Fruit fly (Drosophila melanogaster): Measurements from ENCODE around the gene cic.

Gene cic

DNA sequence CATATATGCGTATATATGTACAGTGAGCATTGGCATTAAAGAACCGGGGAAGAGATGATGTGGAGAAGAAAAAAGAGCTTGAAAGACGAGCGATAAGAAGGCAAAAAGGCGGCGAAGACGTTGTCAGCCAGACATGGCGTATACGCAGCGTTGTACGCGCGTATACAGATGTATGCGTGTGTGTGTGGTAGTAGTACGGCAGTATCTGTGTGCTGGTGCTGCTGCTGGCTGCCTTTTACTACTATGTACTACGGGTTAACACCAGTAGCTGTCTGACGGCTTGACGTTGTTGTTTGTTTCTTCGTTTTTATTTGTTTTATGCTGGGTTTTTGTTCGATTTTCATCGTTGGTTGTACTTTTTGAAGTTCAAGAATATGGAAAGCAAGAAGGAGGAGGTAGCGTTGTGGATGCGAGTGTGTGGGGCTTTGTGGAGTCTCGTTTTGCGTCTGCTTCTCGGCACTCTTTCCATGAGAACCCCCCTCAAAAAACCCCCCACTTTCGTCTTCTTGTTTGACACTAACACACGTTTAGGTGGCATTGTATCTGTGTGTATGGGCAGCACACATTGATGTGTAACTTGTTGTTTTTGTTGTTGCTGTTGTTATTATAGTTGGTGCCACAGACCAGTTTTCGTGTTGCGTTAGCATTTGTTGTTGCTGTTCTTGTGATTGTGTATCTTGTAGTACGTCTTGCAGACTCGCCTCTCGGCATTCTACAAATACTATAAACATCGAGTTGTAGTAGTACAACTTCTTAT, 4.8 kb downstream of the cic start:
- TF ChIP-seq Hr38 (GFP tag; optimal IDR thresholded peaks at IDR 0.05), result no peak
- no peak for TF ChIP-seq CG32006 (GFP tag; optimal IDR thresholded peaks at IDR 0.05)
- peak; percentile 77 for TF ChIP-seq CG9139 (GFP tag; optimal IDR thresholded peaks at IDR 0.05)
- TF ChIP-seq fd85E (GFP tag; optimal IDR thresholded peaks at IDR 0.05), result no peak
- peak; percentile 71 for TF ChIP-seq spab (GFP tag; optimal IDR thresholded peaks at IDR 0.05)
- peak; percentile 61 for TF ChIP-seq Ets96B (tag; optimal IDR thresholded peaks at IDR 0.05)
- TF ChIP-seq Sox102F (GFP tag; optimal IDR thresholded peaks at IDR 0.05), result no peak
- TF ChIP-seq CG4318 (GFP tag; optimal IDR thresholded peaks at IDR 0.05), result no peak
- no peak for TF ChIP-seq Gug (GFP tag; IDR thresholded peaks at IDR 0.05)
- peak; percentile 16 for TF ChIP-seq Eip75B (GFP tag; optimal IDR thresholded peaks at IDR 0.05)
- peak; percentile 17 for TF ChIP-seq CG6854 (GFP tag; optimal IDR thresholded peaks at IDR 0.05)
- no peak for TF ChIP-seq CG34406 (GFP tag; optimal IDR thresholded peaks at IDR 0.05)
- peak; percentile 33 for TF ChIP-seq CG3032 (tag; optimal IDR thresholded peaks at IDR 0.05)
- no peak for TF ChIP-seq topi (GFP tag; optimal IDR thresholded peaks at IDR 0.05)
- peak; percentile 65 for TF ChIP-seq CG15336 (GFP tag; IDR thresholded peaks at IDR 0.05)
- peak; percentile 75 for TF ChIP-seq CG6808 (GFP tag; optimal IDR thresholded peaks at IDR 0.05)
- no peak for TF ChIP-seq acj6 (GFP tag; optimal IDR thresholded peaks at IDR 0.05)
- no peak for TF ChIP-seq Sox15 (GFP tag; optimal IDR thresholded peaks at IDR 0.05)
- TF ChIP-seq net (GFP tag; optimal IDR thresholded peaks at IDR 0.05), result no peak
- no peak for TF ChIP-seq CG6792 (GFP tag; optimal IDR thresholded peaks at IDR 0.05)
- peak; percentile 90 to 92 for TF ChIP-seq ss (GFP tag; optimal IDR thresholded peaks at IDR 0.05)
- TF ChIP-seq salr (GFP tag; optimal IDR thresholded peaks at IDR 0.05), result peak in 1 of 2 experiments; percentile 52
- TF ChIP-seq dac (GFP tag; optimal IDR thresholded peaks at IDR 0.05), result no peak
- TF ChIP-seq Hr39 (GFP tag; optimal IDR thresholded peaks at IDR 0.05), result no peak
- no peak for TF ChIP-seq CG10631 (GFP tag; optimal IDR thresholded peaks at IDR 0.05)
- TF ChIP-seq achi (GFP tag; optimal IDR thresholded peaks at IDR 0.05), result no peak
- TF ChIP-seq Blimp-1 (GFP tag; optimal IDR thresholded peaks at IDR 0.05), result no peak
- TF ChIP-seq CG8632 (GFP tag; optimal IDR thresholded peaks at IDR 0.05), result no peak
- no peak for TF ChIP-seq CG11902 (GFP tag; optimal IDR thresholded peaks at IDR 0.05)
- peak; percentile 68 for TF ChIP-seq CG16779 (tag; optimal IDR thresholded peaks at IDR 0.05)
- peak; percentile 13 for TF ChIP-seq vri (GFP tag; optimal IDR thresholded peaks at IDR 0.05)
- no peak for TF ChIP-seq fd59A (GFP tag; optimal IDR thresholded peaks at IDR 0.05)
- peak; percentile 71; the same call in 2 of the 3 replicates for TF ChIP-seq CG6163 (GFP tag; IDR thresholded peaks at IDR 0.05)
- no peak for TF ChIP-seq CG11294 (GFP tag; IDR thresholded peaks at IDR 0.05)
- no peak for TF ChIP-seq lz (GFP tag; optimal IDR thresholded peaks at IDR 0.05)
- no peak for TF ChIP-seq Eip93F (GFP tag; optimal IDR thresholded peaks at IDR 0.05)
- TF ChIP-seq CG8319 (GFP tag; optimal IDR thresholded peaks at IDR 0.05), result no peak
- TF ChIP-seq OdsH (GFP tag; optimal IDR thresholded peaks at IDR 0.05), result no peak
- no peak for TF ChIP-seq CG7368 (GFP tag; optimal IDR thresholded peaks at IDR 0.05)
- peak; percentile 34 for TF ChIP-seq CG10669 (GFP tag; optimal IDR thresholded peaks at IDR 0.05)
- TF ChIP-seq CG8119 (GFP tag; IDR thresholded peaks at IDR 0.05), result peak; percentile 74
- TF ChIP-seq CG1621 (tag; optimal IDR thresholded peaks at IDR 0.05), result peak; percentile 82
- TF ChIP-seq esn (GFP tag; optimal IDR thresholded peaks at IDR 0.05), result no peak
- TF ChIP-seq Smox (GFP tag; optimal IDR thresholded peaks at IDR 0.05), result no peak
- TF ChIP-seq CG31627 (GFP tag; optimal IDR thresholded peaks at IDR 0.05), result no peak
- peak; percentile 90 for TF ChIP-seq dsx (GFP tag; optimal IDR thresholded peaks at IDR 0.05; ENCODE audit: poor library complexity, severe bottlenecking)
- TF ChIP-seq CG6276 (GFP tag; optimal IDR thresholded peaks at IDR 0.05), result peak; percentile 62
- no peak for TF ChIP-seq pdm3 (GFP tag; optimal IDR thresholded peaks at IDR 0.05)
- no peak for TF ChIP-seq CG11762 (GFP tag; optimal IDR thresholded peaks at IDR 0.05; ENCODE audit: insufficient read depth)
- TF ChIP-seq cyc (GFP tag; optimal IDR thresholded peaks at IDR 0.05), result no peak
- TF ChIP-seq Hr4 (GFP tag; optimal IDR thresholded peaks at IDR 0.05), result no peak
